Worm (Caenorhabditis elegans): ENCODE measurements around the gene W01H2.2.
A peak's percentile ranks its signal among the peaks of the same experiment; 100 is the strongest.

W01H2.2 gene

DNA sequence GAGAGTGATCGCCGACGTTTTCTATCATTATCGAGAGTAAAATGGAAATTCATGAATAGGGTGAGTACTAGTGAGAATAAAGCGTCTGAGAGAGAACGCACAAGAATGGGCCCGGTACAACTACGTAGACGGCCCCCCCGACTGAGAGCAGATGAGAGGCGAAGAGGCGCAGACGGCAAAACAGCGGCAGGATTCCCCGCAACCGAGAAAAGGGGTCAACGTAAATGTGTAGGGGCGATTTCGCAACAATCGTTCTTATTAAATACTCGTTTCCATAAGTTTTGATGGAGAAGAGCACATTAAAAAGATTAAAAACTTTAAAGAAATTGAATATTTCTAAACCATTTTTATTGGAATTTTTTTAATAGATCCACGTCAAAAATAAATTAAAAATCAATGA lies 3.6 kb downstream of the W01H2.2 start (continued):
- TF ChIP-seq hlh-11 (tag; optimal IDR thresholded peaks at IDR 0.05) (peak; percentile 33), mxl-2 (GFP tag; conservative IDR thresholded peaks at IDR 0.05) (no peak), nhr-48 (tag; optimal IDR thresholded peaks at IDR 0.05) (no peak), cey-2 (tag; optimal IDR thresholded peaks at IDR 0.05; ENCODE audit: borderline replicate concordance, insufficient read depth) (no peak), rbr-2 (tag; optimal IDR thresholded peaks at IDR 0.05) (peak; percentile 22), daf-16 (GFP tag; optimal IDR thresholded peaks at IDR 0.05) (no peak), daf-16 (tag; optimal IDR thresholded peaks at IDR 0.05) (peak; percentile 7), ztf-11 (tag; optimal IDR thresholded peaks at IDR 0.05) (no peak), nhr-111 (GFP tag; optimal IDR thresholded peaks at IDR 0.05) (no peak), lin-15B (tag; optimal IDR thresholded peaks at IDR 0.05) (no peak), nhr-77 (tag; optimal IDR thresholded peaks at IDR 0.05) (no peak)

DNA sequence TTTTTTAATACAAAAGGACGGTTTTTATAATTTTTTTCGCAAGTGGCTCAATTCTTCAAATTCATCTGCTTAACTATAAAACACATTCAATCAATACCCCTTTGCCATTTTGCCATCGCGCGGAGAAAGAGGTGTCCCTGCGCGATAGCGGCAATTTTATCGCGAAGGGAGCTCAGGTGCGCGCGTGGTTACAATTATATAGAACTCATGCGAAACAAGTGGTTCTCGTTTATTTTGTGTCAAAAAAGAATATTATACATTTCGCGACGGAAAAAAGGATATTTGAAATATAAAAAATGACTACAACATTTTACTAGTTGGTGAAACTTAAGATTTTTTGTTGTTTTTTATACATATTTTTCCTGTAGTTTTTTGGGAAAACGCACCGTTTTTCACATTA lies 9.1 kb downstream of the W01H2.2 start:
- peak; percentile 98 for TF ChIP-seq nhr-6 (tag; optimal IDR thresholded peaks at IDR 0.05)
- TF ChIP-seq dmd-6 (GFP tag; IDR thresholded peaks at IDR 0.05), result peak; percentile 99
- TF ChIP-seq nhr-102 (tag; optimal IDR thresholded peaks at IDR 0.05), result peak; percentile 99
- peak; percentile 96 for TF ChIP-seq mdt-29 (GFP tag; IDR thresholded peaks at IDR 0.05)
- TF ChIP-seq nhr-77 (tag; optimal IDR thresholded peaks at IDR 0.05), result peak; percentile 99
- TF ChIP-seq unc-130 (GFP tag; optimal IDR thresholded peaks at IDR 0.05), result no peak
- peak; percentile 100 for TF ChIP-seq mes-2 (tag; optimal IDR thresholded peaks at IDR 0.05; ENCODE audit: poor library complexity, severe bottlenecking)
- peak; percentile 88 for TF ChIP-seq dmd-8 (GFP tag; IDR thresholded peaks at IDR 0.05)
- peak; percentile 98 for TF ChIP-seq nhr-11 (tag; optimal IDR thresholded peaks at IDR 0.05)
- TF ChIP-seq spr-1 (tag; optimal IDR thresholded peaks at IDR 0.05), result peak; percentile 98
- peak; percentile 97 for TF ChIP-seq tra-1 (GFP tag; IDR thresholded peaks at IDR 0.05)
- TF ChIP-seq lin-1 (GFP tag; IDR thresholded peaks at IDR 0.05), result peak; percentile 97
- TF ChIP-seq F10B5.3 (tag; optimal IDR thresholded peaks at IDR 0.05), result peak; percentile 97
- TF ChIP-seq fos-1 (tag; optimal IDR thresholded peaks at IDR 0.05), result peak; percentile 99
- peak; percentile 80 to 100 for TF ChIP-seq unc-62 (GFP tag; optimal IDR thresholded peaks at IDR 0.05 in 1 of 2)
- peak; percentile 41 for TF ChIP-seq unc-62 (tag; optimal IDR thresholded peaks at IDR 0.05)
- no peak for TF ChIP-seq aly-2 (tag; optimal IDR thresholded peaks at IDR 0.05)
- peak; percentile 93 for TF ChIP-seq F44E2.7 (GFP tag; IDR thresholded peaks at IDR 0.05)
- peak; percentile 99 for TF ChIP-seq saeg-2 (GFP tag; IDR thresholded peaks at IDR 0.05)
- TF ChIP-seq dve-1 (tag; optimal IDR thresholded peaks at IDR 0.05; ENCODE audit: insufficient read depth), result peak; percentile 100
- TF ChIP-seq snpc-4 (tag; optimal IDR thresholded peaks at IDR 0.05), result peak; percentile 39
- TF ChIP-seq zip-2 (tag; optimal IDR thresholded peaks at IDR 0.05), result peak; percentile 95
- TF ChIP-seq F26F4.8 (GFP tag; conservative IDR thresholded peaks at IDR 0.05), result no peak
- peak; percentile 100 for TF ChIP-seq T26A8.4 (GFP tag; IDR thresholded peaks at IDR 0.05)
- peak; percentile 99 for TF ChIP-seq F37D6.2 (tag; optimal IDR thresholded peaks at IDR 0.05)
- TF ChIP-seq ama-1 (optimal IDR thresholded peaks at IDR 0.05), result no peak
- TF ChIP-seq lin-29 (GFP tag; IDR thresholded peaks at IDR 0.05), result peak; percentile 99
- TF ChIP-seq egl-43 (GFP tag; IDR thresholded peaks at IDR 0.05), result peak; percentile 100
- TF ChIP-seq nhr-111 (GFP tag; optimal IDR thresholded peaks at IDR 0.05), result peak; percentile 81
- TF ChIP-seq mep-1 (tag; optimal IDR thresholded peaks at IDR 0.05), result peak; percentile 100
- peak; percentile 98 for TF ChIP-seq spr-3 (GFP tag; optimal IDR thresholded peaks at IDR 0.05)
- TF ChIP-seq ceh-62 (tag; optimal IDR thresholded peaks at IDR 0.05), result no peak
- peak; percentile 50 for TF ChIP-seq gei-8 (GFP tag; optimal IDR thresholded peaks at IDR 0.05)
- peak; percentile 95 for TF ChIP-seq mxl-3 (GFP tag; optimal IDR thresholded peaks at IDR 0.05)
- peak; percentile 89 for TF ChIP-seq zfp-2 (tag; optimal IDR thresholded peaks at IDR 0.05)
- peak in 1 of 2 experiments; percentile 98; a peak in 2 of 4 replicates for TF ChIP-seq madf-5 (GFP tag; IDR thresholded peaks at IDR 0.05)
- TF ChIP-seq Y5F2A.4 (GFP tag; optimal IDR thresholded peaks at IDR 0.05), result peak; percentile 96
- TF ChIP-seq F49E8.2 (tag; optimal IDR thresholded peaks at IDR 0.05; ENCODE audit: borderline replicate concordance), result peak; percentile 60
- peak; percentile 97 for TF ChIP-seq nhr-25 (tag; optimal IDR thresholded peaks at IDR 0.05; ENCODE audit: borderline replicate concordance, insufficient read depth)
- TF ChIP-seq nhr-42 (GFP tag; IDR thresholded peaks at IDR 0.05), result peak; percentile 100
- TF ChIP-seq D1046.2 (GFP tag; IDR thresholded peaks at IDR 0.05), result peak; percentile 95
- peak; percentile 86 for TF ChIP-seq cey-2 (tag; optimal IDR thresholded peaks at IDR 0.05; ENCODE audit: borderline replicate concordance, insufficient read depth)
